Worm (Caenorhabditis elegans): ENCODE data around the gene tmed-10.

Gene tmed-10

DNA sequence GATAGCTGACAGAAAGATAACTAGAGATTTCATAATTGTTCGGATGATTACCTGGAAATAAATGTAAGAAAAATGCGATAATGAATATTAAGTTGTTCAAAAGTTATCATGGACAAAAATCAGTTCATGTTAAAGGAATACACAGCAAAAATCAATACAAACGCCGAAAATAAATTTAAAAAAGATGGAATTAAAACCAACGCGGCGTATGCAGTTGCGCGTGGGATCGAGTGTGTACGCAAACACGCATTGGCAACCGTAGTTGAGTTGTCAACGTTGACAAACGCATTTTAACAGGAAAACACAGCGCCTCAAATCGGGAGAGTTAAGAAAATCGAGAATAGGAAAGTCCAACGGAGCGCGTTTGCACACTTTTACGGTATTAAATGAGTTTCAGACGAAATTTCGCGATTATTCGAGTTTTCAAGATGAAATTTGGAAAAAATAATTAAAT, at the start of gene tmed-10:
Gene tmed-10, minus strand, starts transcription at position 51 of the 454 bp plus-strand sequence.
- TF ChIP-seq lin-15B (tag; optimal IDR thresholded peaks at IDR 0.05) (peak; percentile 49), ces-1 (GFP tag; optimal IDR thresholded peaks at IDR 0.05) (no peak), unc-98 (GFP tag; IDR thresholded peaks at IDR 0.05) (no peak), lin-13 (GFP tag; optimal IDR thresholded peaks at IDR 0.05) (no peak), C34B4.2 (tag; optimal IDR thresholded peaks at IDR 0.05) (no peak), ceh-88 (GFP tag; IDR thresholded peaks at IDR 0.05) (no peak), lin-14 (GFP tag; optimal IDR thresholded peaks at IDR 0.05) (peak; percentile 83), lir-3 (tag; optimal IDR thresholded peaks at IDR 0.05; ENCODE audit: poor library complexity) (no peak), sptf-1 (tag; optimal IDR thresholded peaks at IDR 0.05) (no peak), unc-30 (tag; optimal IDR thresholded peaks at IDR 0.05) (no peak), dsc-1 (tag; optimal IDR thresholded peaks at IDR 0.05) (peak; percentile 45), fkh-8 (tag; optimal IDR thresholded peaks at IDR 0.05) (peak; percentile 53), xbp-1 (tag; optimal IDR thresholded peaks at IDR 0.05) (peak; percentile 95), nhr-84 (tag; optimal IDR thresholded peaks at IDR 0.05) (no peak), nhr-12 (tag; optimal IDR thresholded peaks at IDR 0.05) (no peak), nhr-76 (tag; optimal IDR thresholded peaks at IDR 0.05) (no peak), lin-39 (tag; optimal IDR thresholded peaks at IDR 0.05) (no peak), mep-1 (tag; optimal IDR thresholded peaks at IDR 0.05) (peak; percentile 83), nhr-20 (tag; optimal IDR thresholded peaks at IDR 0.05) (peak; percentile 80), fos-1 (tag; optimal IDR thresholded peaks at IDR 0.05) (no peak), ztf-11 (tag; optimal IDR thresholded peaks at IDR 0.05) (peak in 1 of 2 experiments; percentile 0), snu-23 (GFP tag; optimal IDR thresholded peaks at IDR 0.05) (peak; percentile 84), nhr-77 (tag; optimal IDR thresholded peaks at IDR 0.05) (peak; percentile 44), lsy-2 (tag; optimal IDR thresholded peaks at IDR 0.05) (peak; percentile 87 to 96), jun-1 (tag; optimal IDR thresholded peaks at IDR 0.05) (peak; percentile 13), fkh-4 (tag; optimal IDR thresholded peaks at IDR 0.05; ENCODE audit: borderline replicate concordance) (no peak), isw-1 (GFP tag; IDR thresholded peaks at IDR 0.05) (peak; percentile 68), lin-35 (GFP tag; optimal IDR thresholded peaks at IDR 0.05) (peak; percentile 58 to 67), blmp-1 (tag; optimal IDR thresholded peaks at IDR 0.05) (peak; percentile 52), sox-4 (tag; optimal IDR thresholded peaks at IDR 0.05) (no peak), fkh-10 (GFP tag; optimal IDR thresholded peaks at IDR 0.05) (peak; percentile 27), pag-3 (tag; optimal IDR thresholded peaks at IDR 0.05; ENCODE audit: borderline replicate concordance, insufficient read depth) (no peak), irx-1 (tag; optimal IDR thresholded peaks at IDR 0.05) (peak; percentile 32), F16B12.6 (tag; optimal IDR thresholded peaks at IDR 0.05) (peak; percentile 92), snpc-4 (tag; optimal IDR thresholded peaks at IDR 0.05) (peak; percentile 23), nhr-47 (tag; optimal IDR thresholded peaks at IDR 0.05) (peak; percentile 64), grh-1 (GFP tag; IDR thresholded peaks at IDR 0.05) (no peak), ama-1 (optimal IDR thresholded peaks at IDR 0.05) (no peak), unc-86 (tag; optimal IDR thresholded peaks at IDR 0.05) (peak; percentile 3), pax-3 (tag; optimal IDR thresholded peaks at IDR 0.05) (no peak), sup-37 (GFP tag; optimal IDR thresholded peaks at IDR 0.05) (no peak), nhr-237 (tag; optimal IDR thresholded peaks at IDR 0.05) (no peak), rnt-1 (tag; optimal IDR thresholded peaks at IDR 0.05) (peak; percentile 62), ztf-4 (tag; optimal IDR thresholded peaks at IDR 0.05) (no peak), nhr-11 (tag; optimal IDR thresholded peaks at IDR 0.05) (no peak), ceh-63 (GFP tag; optimal IDR thresholded peaks at IDR 0.05) (no peak), mef-2 (tag; optimal IDR thresholded peaks at IDR 0.05) (no peak), aha-1 (tag; optimal IDR thresholded peaks at IDR 0.05) (no peak), mab-9 (GFP tag; IDR thresholded peaks at IDR 0.05) (peak; percentile 37; the same call in 1 of the 2 replicates), egl-13 (tag; optimal IDR thresholded peaks at IDR 0.05) (no peak), nhr-90 (tag; optimal IDR thresholded peaks at IDR 0.05; ENCODE audit: poor library complexity) (peak; percentile 54), ets-5 (GFP tag; IDR thresholded peaks at IDR 0.05) (no peak), nhr-85 (tag) (no peak), aly-2 (tag; optimal IDR thresholded peaks at IDR 0.05) (no peak)

Data from whole organism, L1 larva.